Comparison of ENCODE assay signal across 1 fruit fly cellular context in genomic region chr3R:21111046-21111480, dm6.
TF ChIP-seq lines count a peak whose summit lies in the region.

TSS of gene Rab11 (plus strand) at chr3R:21111408.

TF ChIP-seq in whole organism, embryonic, 481 proteins besides CTCF, POLR2A, EP300 and RAD21 (continued from another document and continues in another):
- TF ChIP-seq prd (optimal IDR thresholded peaks at IDR 0.05; lab: Kevin White, UChicago) (no peak), prd (GFP tag; IDR thresholded peaks at IDR 0.05; lab: Robert Waterston, UW) (peak; percentile 50), Sry-β (GFP tag; optimal IDR thresholded peaks at IDR 0.05; lab: Kevin White, UChicago) (no peak), croc (GFP tag; conservative IDR thresholded peaks at IDR 0.05; lab: Robert Waterston, UW) (no peak), CG2889 (GFP tag; IDR thresholded peaks at IDR 0.05; lab: Robert Waterston, UW) (no peak), mld (GFP tag; IDR thresholded peaks at IDR 0.05; lab: Robert Waterston, UW; ENCODE audit: partially characterized antibody) (peak; percentile 77), ase (GFP tag; IDR thresholded peaks at IDR 0.05; lab: Robert Waterston, UW) (no peak), fd96Cb (tag; optimal IDR thresholded peaks at IDR 0.05; lab: Kevin White, UChicago) (no peak), gcm (GFP tag; optimal IDR thresholded peaks at IDR 0.05; lab: Kevin White, UChicago) (peak; percentile 14), lab (GFP tag; optimal IDR thresholded peaks at IDR 0.05; lab: Kevin White, UChicago) (peak; percentile 44), org-1 (GFP tag; optimal IDR thresholded peaks at IDR 0.05; lab: Kevin White, UChicago) (no peak), Usf (GFP tag; optimal IDR thresholded peaks at IDR 0.05; lab: Kevin White, UChicago) (no peak), seq (GFP tag; IDR thresholded peaks at IDR 0.05; lab: Robert Waterston, UW) (no peak), CG17186 (GFP tag; optimal IDR thresholded peaks at IDR 0.05; lab: Kevin White, UChicago) (no peak), HLHmδ (GFP tag; optimal IDR thresholded peaks at IDR 0.05; lab: Kevin White, UChicago) (no peak), E2f1 (GFP tag; IDR thresholded peaks at IDR 0.05; lab: Robert Waterston, UW) (no peak), CG10366 (GFP tag; IDR thresholded peaks at IDR 0.05; lab: Robert Waterston, UW) (peak; percentile 28), CG15696 (tag; optimal IDR thresholded peaks at IDR 0.05; lab: Kevin White, UChicago) (peak; percentile 57), knrl (GFP tag; IDR thresholded peaks at IDR 0.05; lab: Robert Waterston, UW; ENCODE audit: partially characterized antibody) (peak; percentile 96), CG4282 (GFP tag; optimal IDR thresholded peaks at IDR 0.05; lab: Kevin White, UChicago) (no peak), trh (GFP tag; optimal IDR thresholded peaks at IDR 0.05; lab: Kevin White, UChicago) (no peak), Six4 (GFP tag; optimal IDR thresholded peaks at IDR 0.05; lab: Kevin White, UChicago) (peak; percentile 20), sima (GFP tag; optimal IDR thresholded peaks at IDR 0.05; lab: Kevin White, UChicago) (no peak), CG11504 (tag; optimal IDR thresholded peaks at IDR 0.05; lab: Kevin White, UChicago) (peak; percentile 59), CHES-1-like (GFP tag; optimal IDR thresholded peaks at IDR 0.05; lab: Kevin White, UChicago) (no peak), CG12104 (GFP tag; optimal IDR thresholded peaks at IDR 0.05; lab: Kevin White, UChicago) (peak; percentile 54), nom (GFP tag; optimal IDR thresholded peaks at IDR 0.05; lab: Kevin White, UChicago) (no peak), insv (GFP tag; optimal IDR thresholded peaks at IDR 0.05; lab: Kevin White, UChicago) (peak in 1 of 2 experiments; percentile 31), CG6813 (GFP tag; optimal IDR thresholded peaks at IDR 0.05; lab: Kevin White, UChicago) (no peak), Scr (GFP tag; IDR thresholded peaks at IDR 0.05; lab: Robert Waterston, UW; ENCODE audit: partially characterized antibody) (peak; percentile 94), lilli (GFP tag; optimal IDR thresholded peaks at IDR 0.05; lab: Kevin White, UChicago) (peak; percentile 59), CG5180 (GFP tag; optimal IDR thresholded peaks at IDR 0.05; lab: Kevin White, UChicago) (no peak), en (GFP tag; optimal IDR thresholded peaks at IDR 0.05; lab: Kevin White, UChicago) (no peak), Deaf1 (tag; optimal IDR thresholded peaks at IDR 0.05; lab: Kevin White, UChicago) (peak; percentile 34), CG31388 (GFP tag; optimal IDR thresholded peaks at IDR 0.05; lab: Kevin White, UChicago) (no peak), kni (GFP tag; optimal IDR thresholded peaks at IDR 0.05; lab: Kevin White, UChicago) (peak; percentile 54), tio (GFP tag; optimal IDR thresholded peaks at IDR 0.05; lab: Kevin White, UChicago) (no peak), sd (tag; optimal IDR thresholded peaks at IDR 0.05; lab: Kevin White, UChicago) (peak; percentile 21), dysf (GFP tag; IDR thresholded peaks at IDR 0.05; lab: Robert Waterston, UW) (peak; percentile 43; the same call in 2 of the 3 replicates), CG3065 (GFP tag; optimal IDR thresholded peaks at IDR 0.05; lab: Kevin White, UChicago) (peak; percentile 19), CG17829 (tag; optimal IDR thresholded peaks at IDR 0.05; lab: Kevin White, UChicago) (peak; percentile 46), CG1529 (GFP tag; optimal IDR thresholded peaks at IDR 0.05; lab: Kevin White, UChicago) (no peak), corto (GFP tag; optimal IDR thresholded peaks at IDR 0.05; lab: Kevin White, UChicago) (peak; percentile 24), CG7271 (tag; optimal IDR thresholded peaks at IDR 0.05; lab: Kevin White, UChicago) (no peak), bbx (GFP tag; IDR thresholded peaks at IDR 0.05; lab: Robert Waterston, UW; ENCODE audit: partially characterized antibody) (peak; percentile 88), CG18619 (GFP tag; optimal IDR thresholded peaks at IDR 0.05; lab: Kevin White, UChicago) (peak; percentile 26), Hmx (GFP tag; optimal IDR thresholded peaks at IDR 0.05; lab: Kevin White, UChicago) (peak; percentile 14), dan (GFP tag; IDR thresholded peaks at IDR 0.05; lab: Robert Waterston, UW) (no peak), trem (tag; optimal IDR thresholded peaks at IDR 0.05; lab: Kevin White, UChicago) (peak; percentile 38), CG42726 (GFP tag; IDR thresholded peaks at IDR 0.05; lab: Robert Waterston, UW; ENCODE audit: partially characterized antibody) (peak; percentile 34; the same call in 1 of the 2 replicates), Rfx (GFP tag; IDR thresholded peaks at IDR 0.05; lab: Robert Waterston, UW) (peak; percentile 49), ranshi (GFP tag; IDR thresholded peaks at IDR 0.05; lab: Robert Waterston, UW) (no peak; the same call in 1 of the 2 replicates), cato (GFP tag; optimal IDR thresholded peaks at IDR 0.05; lab: Kevin White, UChicago; ENCODE audit: borderline replicate concordance) (no peak), Fer1 (GFP tag; optimal IDR thresholded peaks at IDR 0.05; lab: Kevin White, UChicago) (peak; percentile 20), CoRest (tag; optimal IDR thresholded peaks at IDR 0.05; lab: Kevin White, UChicago) (peak; percentile 77), scrt (GFP tag; optimal IDR thresholded peaks at IDR 0.05; lab: Kevin White, UChicago) (peak; percentile 10), Dll (GFP tag; IDR thresholded peaks at IDR 0.05; lab: Robert Waterston, UW; ENCODE audit: partially characterized antibody) (peak; percentile 91), jumu (GFP tag; optimal IDR thresholded peaks at IDR 0.05; lab: Kevin White, UChicago) (peak; percentile 25), nmo (GFP tag; optimal IDR thresholded peaks at IDR 0.05; lab: Kevin White, UChicago) (peak; percentile 75), CG4730 (GFP tag; IDR thresholded peaks at IDR 0.05; lab: Robert Waterston, UW) (no peak), D19B (GFP tag; optimal IDR thresholded peaks at IDR 0.05; lab: Kevin White, UChicago) (no peak), wek (GFP tag; optimal IDR thresholded peaks at IDR 0.05; lab: Kevin White, UChicago) (no peak), Hr3 (GFP tag; optimal IDR thresholded peaks at IDR 0.05; lab: Kevin White, UChicago) (peak; percentile 57), CG6854 (GFP tag; optimal IDR thresholded peaks at IDR 0.05; lab: Kevin White, UChicago) (no peak), Hr39 (optimal IDR thresholded peaks at IDR 0.05; lab: Kevin White, UChicago) (no peak), chinmo (GFP tag; IDR thresholded peaks at IDR 0.05; lab: Robert Waterston, UW; ENCODE audit: partially characterized antibody) (peak; percentile 61; the same call in 3 of the 4 replicates), CG10274 (GFP tag; optimal IDR thresholded peaks at IDR 0.05; lab: Kevin White, UChicago) (no peak), CG10565 (GFP tag; optimal IDR thresholded peaks at IDR 0.05; lab: Kevin White, UChicago) (no peak), ab (GFP tag; optimal IDR thresholded peaks at IDR 0.05; lab: Kevin White, UChicago) (no peak), ato (GFP tag; IDR thresholded peaks at IDR 0.05; lab: Robert Waterston, UW; ENCODE audit: partially characterized antibody) (peak; percentile 17; the same call in 1 of the 2 replicates), CG13123 (GFP tag; optimal IDR thresholded peaks at IDR 0.05; lab: Kevin White, UChicago) (no peak), Eip74EF (GFP tag; optimal IDR thresholded peaks at IDR 0.05; lab: Kevin White, UChicago) (no peak), pzg (GFP tag; optimal IDR thresholded peaks at IDR 0.05; lab: Kevin White, UChicago) (peak; percentile 58), CG11247 (GFP tag; IDR thresholded peaks at IDR 0.05; lab: Robert Waterston, UW) (0 out of 2 replicates have a peak, but pooled peaks have one; percentile 26), Ravus (GFP tag; IDR thresholded peaks at IDR 0.05; lab: Robert Waterston, UW) (no peak), CG7372 (GFP tag; IDR thresholded peaks at IDR 0.05; lab: Robert Waterston, UW) (no peak), btn (GFP tag; optimal IDR thresholded peaks at IDR 0.05; lab: Kevin White, UChicago) (no peak), CG32772 (GFP tag; IDR thresholded peaks at IDR 0.05; lab: Robert Waterston, UW) (no peak), Mad (GFP tag; optimal IDR thresholded peaks at IDR 0.05; lab: Kevin White, UChicago) (no peak), bowl (GFP tag; IDR thresholded peaks at IDR 0.05; lab: Robert Waterston, UW) (no peak), fru (optimal IDR thresholded peaks at IDR 0.05; lab: Kevin White, UChicago) (no peak), ro (GFP tag; IDR thresholded peaks at IDR 0.05; lab: Robert Waterston, UW) (no peak), MESR4 (GFP tag; optimal IDR thresholded peaks at IDR 0.05; lab: Kevin White, UChicago) (no peak), cas (GFP tag; IDR thresholded peaks at IDR 0.05; lab: Robert Waterston, UW) (no peak), al (GFP tag; IDR thresholded peaks at IDR 0.05; lab: Robert Waterston, UW) (peak; percentile 38; the same call in 1 of the 2 replicates), p53 (GFP tag; optimal IDR thresholded peaks at IDR 0.05; lab: Kevin White, UChicago) (no peak), Nf-YA (GFP tag; IDR thresholded peaks at IDR 0.05; lab: Robert Waterston, UW) (0 out of 2 replicates have a peak, but pooled peaks have one; percentile 6), CG43689 (GFP tag; IDR thresholded peaks at IDR 0.05; lab: Robert Waterston, UW) (no peak), CG31224 (GFP tag; IDR thresholded peaks at IDR 0.05; lab: Robert Waterston, UW) (no peak), row (GFP tag; IDR thresholded peaks at IDR 0.05; lab: Robert Waterston, UW) (peak; percentile 83), jigr1 (GFP tag; IDR thresholded peaks at IDR 0.05; lab: Robert Waterston, UW) (peak; percentile 5; the same call in 1 of the 3 replicates), Doc2 (GFP tag; IDR thresholded peaks at IDR 0.05; lab: Robert Waterston, UW) (no peak), CG32532 (GFP tag; IDR thresholded peaks at IDR 0.05; lab: Robert Waterston, UW) (peak; percentile 72), hb (GFP tag; IDR thresholded peaks at IDR 0.05; lab: Robert Waterston, UW; ENCODE audit: partially characterized antibody) (peak; percentile 81), CG4360 (GFP tag; IDR thresholded peaks at IDR 0.05; lab: Robert Waterston, UW) (no peak), Ada2b (GFP tag; IDR thresholded peaks at IDR 0.05; lab: Robert Waterston, UW) (0 out of 2 replicates have a peak, but pooled peaks have one; percentile 14), CG3163 (GFP tag; optimal IDR thresholded peaks at IDR 0.05; lab: Kevin White, UChicago) (no peak), Hr78 (GFP tag; optimal IDR thresholded peaks at IDR 0.05; lab: Kevin White, UChicago) (no peak), H15 (GFP tag; IDR thresholded peaks at IDR 0.05; lab: Robert Waterston, UW) (no peak), Nf-YB (GFP tag; optimal IDR thresholded peaks at IDR 0.05; lab: Kevin White, UChicago) (no peak), eve (GFP tag; optimal IDR thresholded peaks at IDR 0.05; lab: Kevin White, UChicago) (no peak), zen (tag; optimal IDR thresholded peaks at IDR 0.05; lab: Kevin White, UChicago) (peak; percentile 12), Dad (GFP tag; optimal IDR thresholded peaks at IDR 0.05; lab: Kevin White, UChicago) (peak; percentile 27), Pdp1 (GFP tag; optimal IDR thresholded peaks at IDR 0.05; lab: Kevin White, UChicago) (peak; percentile 36 to 44), slou (GFP tag; optimal IDR thresholded peaks at IDR 0.05; lab: Kevin White, UChicago) (no peak), sisA (GFP tag; IDR thresholded peaks at IDR 0.05; lab: Robert Waterston, UW) (peak; percentile 34; the same call in 1 of the 2 replicates), sob (GFP tag; IDR thresholded peaks at IDR 0.05; lab: Robert Waterston, UW) (peak; percentile 37; the same call in 1 of the 2 replicates), Antp (GFP tag; optimal IDR thresholded peaks at IDR 0.05; lab: Kevin White, UChicago) (peak; percentile 4), pita (GFP tag; optimal IDR thresholded peaks at IDR 0.05; lab: Kevin White, UChicago) (no peak), emc (GFP tag; optimal IDR thresholded peaks at IDR 0.05; lab: Kevin White, UChicago) (no peak), D (optimal IDR thresholded peaks at IDR 0.05; lab: Kevin White, UChicago) (no peak), D (GFP tag; optimal IDR thresholded peaks at IDR 0.05; lab: Kevin White, UChicago) (no peak), Atf-2 (GFP tag; optimal IDR thresholded peaks at IDR 0.05; lab: Kevin White, UChicago) (peak; percentile 24), CG7786 (GFP tag; optimal IDR thresholded peaks at IDR 0.05; lab: Kevin White, UChicago) (no peak), dimm (GFP tag; IDR thresholded peaks at IDR 0.05; lab: Robert Waterston, UW) (no peak), danr (GFP tag; IDR thresholded peaks at IDR 0.05; lab: Robert Waterston, UW) (no peak), so (GFP tag; IDR thresholded peaks at IDR 0.05; lab: Robert Waterston, UW) (no peak), vfl (GFP tag; optimal IDR thresholded peaks at IDR 0.05; lab: Kevin White, UChicago) (no peak), Hey (tag; optimal IDR thresholded peaks at IDR 0.05; lab: Kevin White, UChicago) (no peak), zf30C (GFP tag; optimal IDR thresholded peaks at IDR 0.05; lab: Kevin White, UChicago) (no peak), ERR (GFP tag; optimal IDR thresholded peaks at IDR 0.05; lab: Kevin White, UChicago) (peak; percentile 10), CG4424 (GFP tag; optimal IDR thresholded peaks at IDR 0.05; lab: Kevin White, UChicago) (peak; percentile 27), CG7987 (GFP tag; optimal IDR thresholded peaks at IDR 0.05; lab: Kevin White, UChicago) (no peak), CrebB (tag; optimal IDR thresholded peaks at IDR 0.05; lab: Kevin White, UChicago) (no peak), CG1024 (GFP tag; IDR thresholded peaks at IDR 0.05; lab: Robert Waterston, UW) (no peak), CG9609 (GFP tag; optimal IDR thresholded peaks at IDR 0.05; lab: Kevin White, UChicago) (no peak), yki (optimal IDR thresholded peaks at IDR 0.05; lab: Kevin White, UChicago) (no peak), ken (GFP tag; IDR thresholded peaks at IDR 0.05; lab: Robert Waterston, UW) (no peak), CG2116 (GFP tag; optimal IDR thresholded peaks at IDR 0.05; lab: Kevin White, UChicago) (peak; percentile 92), nerfin-2 (GFP tag; IDR thresholded peaks at IDR 0.05; lab: Robert Waterston, UW; ENCODE audit: partially characterized antibody) (peak; percentile 79), CG14441 (GFP tag; IDR thresholded peaks at IDR 0.05; lab: Robert Waterston, UW) (peak; percentile 32; the same call in 1 of the 2 replicates), Max (GFP tag; optimal IDR thresholded peaks at IDR 0.05; lab: Kevin White, UChicago) (peak; percentile 71), mam (GFP tag; optimal IDR thresholded peaks at IDR 0.05; lab: Kevin White, UChicago) (peak; percentile 35)
